Worm (Caenorhabditis elegans): ENCODE measurements around the gene F45E12.5.

The F45E12.5 gene

DNA sequence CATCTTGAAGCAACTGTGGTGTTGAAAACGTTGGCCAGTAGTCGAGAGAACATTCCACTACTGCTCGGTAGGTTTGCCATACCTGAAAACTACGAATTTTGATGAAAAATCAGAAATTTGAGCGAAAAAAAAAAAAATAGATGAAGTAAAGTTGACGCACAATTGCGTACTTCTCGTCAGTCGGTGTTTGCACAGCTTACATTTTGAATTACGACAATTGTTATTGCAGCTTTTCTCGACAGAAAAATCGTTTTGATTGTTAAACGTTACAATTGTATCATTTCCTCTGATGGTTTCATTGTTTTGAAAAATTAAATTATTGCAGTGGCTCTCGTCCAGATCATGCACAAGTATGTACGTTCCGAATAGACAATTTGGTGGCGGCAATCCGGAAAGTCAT is at the start of gene F45E12.5, which contains the start of gene cnep-1:
Gene F45E12.5 (minus strand): TSS at position 93 of the 400 bp plus-strand sequence.
Gene cnep-1 (plus strand): TSS at position 326 of the 400 bp plus-strand sequence.
- no peak for TF ChIP-seq pax-3 (tag; optimal IDR thresholded peaks at IDR 0.05)
- TF ChIP-seq mep-1 (tag; optimal IDR thresholded peaks at IDR 0.05): peak; percentile 27
- TF ChIP-seq mef-2 (tag; optimal IDR thresholded peaks at IDR 0.05): no peak
- TF ChIP-seq efl-3 (GFP tag; optimal IDR thresholded peaks at IDR 0.05): no peak
- no peak for TF ChIP-seq ceh-63 (GFP tag; optimal IDR thresholded peaks at IDR 0.05)
- TF ChIP-seq nhr-12 (tag; optimal IDR thresholded peaks at IDR 0.05): no peak
- no peak for TF ChIP-seq lin-15B (tag; optimal IDR thresholded peaks at IDR 0.05)
- no peak for TF ChIP-seq nhr-47 (tag; optimal IDR thresholded peaks at IDR 0.05)
- no peak for TF ChIP-seq irx-1 (tag; optimal IDR thresholded peaks at IDR 0.05)
- no peak for TF ChIP-seq nhr-84 (tag; optimal IDR thresholded peaks at IDR 0.05)
- TF ChIP-seq efl-1 (optimal IDR thresholded peaks at IDR 0.05): peak; percentile 34 to 42
- TF ChIP-seq efl-1 (GFP tag; optimal IDR thresholded peaks at IDR 0.05 in 1 of 2): peak; percentile 32 to 53
- TF ChIP-seq hpl-2 (GFP tag; optimal IDR thresholded peaks at IDR 0.05): no peak
- no peak for TF ChIP-seq unc-130 (tag; optimal IDR thresholded peaks at IDR 0.05)
- TF ChIP-seq nhr-20 (tag; optimal IDR thresholded peaks at IDR 0.05): no peak
- TF ChIP-seq ama-1 (optimal IDR thresholded peaks at IDR 0.05): no peak
- TF ChIP-seq nhr-76 (tag; optimal IDR thresholded peaks at IDR 0.05): no peak
- no peak for TF ChIP-seq nhr-71 (tag; optimal IDR thresholded peaks at IDR 0.05)
- peak in 1 of 2 experiments; percentile 56 for TF ChIP-seq lsy-2 (tag; optimal IDR thresholded peaks at IDR 0.05)
- TF ChIP-seq lin-39 (tag; optimal IDR thresholded peaks at IDR 0.05): no peak
- no peak for TF ChIP-seq ets-5 (GFP tag; IDR thresholded peaks at IDR 0.05)
- TF ChIP-seq nhr-237 (tag; optimal IDR thresholded peaks at IDR 0.05): no peak
- no peak for TF ChIP-seq nhr-90 (tag; optimal IDR thresholded peaks at IDR 0.05; ENCODE audit: poor library complexity)
- TF ChIP-seq blmp-1 (tag; optimal IDR thresholded peaks at IDR 0.05): peak; percentile 18
- peak; percentile 20 to 54 for TF ChIP-seq lin-35 (GFP tag; optimal IDR thresholded peaks at IDR 0.05)
- peak; percentile 77 for TF ChIP-seq F16B12.6 (tag; optimal IDR thresholded peaks at IDR 0.05)
- TF ChIP-seq hlh-4 (tag; optimal IDR thresholded peaks at IDR 0.05): no peak
- no peak for TF ChIP-seq C04F5.9 (tag; optimal IDR thresholded peaks at IDR 0.05)
- TF ChIP-seq egl-13 (tag; optimal IDR thresholded peaks at IDR 0.05): no peak
- TF ChIP-seq dsc-1 (tag; optimal IDR thresholded peaks at IDR 0.05): no peak
- TF ChIP-seq pag-3 (tag; optimal IDR thresholded peaks at IDR 0.05; ENCODE audit: borderline replicate concordance, insufficient read depth): no peak
- TF ChIP-seq xbp-1 (tag; optimal IDR thresholded peaks at IDR 0.05): no peak
- no peak for TF ChIP-seq unc-98 (GFP tag; IDR thresholded peaks at IDR 0.05)
- TF ChIP-seq tlp-1 (tag; optimal IDR thresholded peaks at IDR 0.05): no peak
- peak in 2 of 3 experiments; percentile 12 to 29 for TF ChIP-seq dpl-1 (GFP tag; optimal IDR thresholded peaks at IDR 0.05)
- no peak for TF ChIP-seq Y116A8C.19 (tag; optimal IDR thresholded peaks at IDR 0.05; ENCODE audit: borderline replicate concordance)
- no peak for TF ChIP-seq rnt-1 (tag; optimal IDR thresholded peaks at IDR 0.05)
- no peak for TF ChIP-seq unc-86 (tag; optimal IDR thresholded peaks at IDR 0.05)
- no peak for TF ChIP-seq nhr-77 (tag; optimal IDR thresholded peaks at IDR 0.05)
- no peak for TF ChIP-seq egl-27 (tag; optimal IDR thresholded peaks at IDR 0.05)

- TF ChIP-seq ceh-82 (tag; optimal IDR thresholded peaks at IDR 0.05) (no peak), blmp-1 (tag; optimal IDR thresholded peaks at IDR 0.05) (peak; percentile 97)
Observed at ce11 chrII:7358489-7358943, 48.6 kb upstream of the F45E12.5 start, which contains the start of gene insc-1. insc-1 (plus strand) TSS chrII:7358893.

ce11 chrII:7357176-7357575 is 47.3 kb upstream of the F45E12.5 start:
- TF ChIP-seq lin-14 (GFP tag; optimal IDR thresholded peaks at IDR 0.05): peak; percentile 30
- TF ChIP-seq nhr-71 (tag; optimal IDR thresholded peaks at IDR 0.05): peak; percentile 8
- TF ChIP-seq ceh-90 (tag; optimal IDR thresholded peaks at IDR 0.05): no peak
- no peak for TF ChIP-seq lsy-2 (tag; optimal IDR thresholded peaks at IDR 0.05)
- no peak for TF ChIP-seq isw-1 (GFP tag; IDR thresholded peaks at IDR 0.05)
- TF ChIP-seq rnt-1 (tag; optimal IDR thresholded peaks at IDR 0.05): peak; percentile 68
